Worm (Caenorhabditis elegans) whole organism, young adult: ENCODE results near the gene ttr-8.

ENCODE experiments used
- B0035.1 ChIP-seq: sonication (generic microtip); optimal IDR thresholded peaks from 2 replicates; lab custom pipeline; 2016; ENCODE audit warnings: missing genetic modification characterization, mild to moderate bottlenecking, missing compliant biosample characterization, missing genotype, missing genetic modification reagents
- B0336.3 ChIP-seq: fragments of 200-800 bp; sonication (Bioruptor generic); IDR thresholded peaks from 2 replicates; pipeline ENCODE4 v1.3.6; 2022; ENCODE audit warnings: missing genetic modification characterization, missing compliant biosample characterization
- F37B4.10 ChIP-seq: fragments of 200-800 bp; sonication (Bioruptor generic); IDR thresholded peaks from 2 replicates; pipeline ENCODE4 v1.3.6; 2022; ENCODE audit warnings: missing genetic modification characterization, missing compliant biosample characterization
- ama-1 ChIP-seq, 3 experiments: fragments of 150-350 bp in 1 of 3; sonication (generic microtip) in 2 of 3; optimal IDR thresholded peaks; 2 replicates each; lab custom pipeline; 2014 to 2018; ENCODE audit warnings: missing biosample characterization in 2 of 3, missing genetic modification characterization in 2 of 3, missing genetic modification reagents in 2 of 3

DNA sequence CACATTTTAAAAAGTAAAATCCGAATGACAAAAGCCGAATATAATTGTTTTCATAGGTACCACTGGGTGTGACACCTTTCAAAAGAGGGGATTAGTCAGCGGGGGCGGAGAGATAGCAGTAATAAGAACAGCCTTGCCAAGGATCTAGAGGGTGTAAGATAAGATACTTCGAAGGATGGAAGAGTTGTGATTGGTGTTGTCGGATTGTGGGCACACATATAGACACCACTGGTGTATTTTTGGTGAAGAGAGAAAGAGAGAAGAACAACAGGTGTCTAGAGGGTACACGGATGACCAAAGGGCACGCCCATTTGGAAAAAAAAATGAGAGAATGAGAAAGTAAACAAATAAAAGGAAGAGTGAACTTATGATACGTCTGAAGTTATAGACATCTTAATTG lies 20.0 kb downstream of the ttr-8 start:
- no peak for TF ChIP-seq B0336.3 (GFP tag; lab: Robert Waterston, UW)
- no peak for TF ChIP-seq F37B4.10 (GFP tag; lab: Robert Waterston, UW)
- no peak for TF ChIP-seq B0035.1 (tag; lab: Kevin White, UChicago)
- TF ChIP-seq ama-1 (optimal IDR thresholded peaks at IDR 0.05; lab: Kevin White, UChicago): no peak
- no peak for TF ChIP-seq ama-1 (GFP tag; optimal IDR thresholded peaks at IDR 0.05; lab: Kevin White, UChicago)
